Fruit fly (Drosophila melanogaster) whole organism, pupa: Measurements from ENCODE around the gene Takl2.
A peak's percentile ranks its signal among the peaks of the same experiment; 100 is the strongest.

Experiments used
- CG12605 ChIP-seq: fragments of 200-800 bp; sonication (Bioruptor generic); IDR thresholded peaks from 2 replicates; pipeline ENCODE4 v1.3.6; 2022; ENCODE audit warnings: missing biosample characterization, missing genetic modification characterization
- CG14655 ChIP-seq: fragments of 200-800 bp; sonication (Bioruptor generic); optimal IDR thresholded peaks from 3 replicates; lab custom pipeline; 2017; ENCODE audit warnings: mild to moderate bottlenecking, missing biosample characterization, missing genetic modification reagents, missing genetic modification characterization
- CG32121 ChIP-seq: fragments of 200-800 bp; sonication (Bioruptor generic); IDR thresholded peaks from 2 replicates; pipeline ENCODE4 v1.3.6; 2022; ENCODE audit warnings: missing biosample characterization, missing genetic modification characterization
- CG8159 ChIP-seq: fragments of 200-800 bp; sonication (Bioruptor generic); optimal IDR thresholded peaks from 3 replicates; lab custom pipeline; 2018; ENCODE audit warnings: missing biosample characterization, mild to moderate bottlenecking, missing genetic modification characterization, moderate library complexity
- CG8301 ChIP-seq: fragments of 200-800 bp; sonication (Bioruptor generic); optimal IDR thresholded peaks from 2 replicates; lab custom pipeline; 2018; ENCODE audit warnings: missing biosample characterization, mild to moderate bottlenecking, missing genetic modification characterization
- D1 ChIP-seq: fragments of 200-800 bp; sonication (Bioruptor generic); optimal IDR thresholded peaks from 2 replicates; lab custom pipeline; 2018; ENCODE audit warnings: missing biosample characterization, mild to moderate bottlenecking, missing genetic modification characterization, moderate library complexity
- EcR ChIP-seq: fragments of 200-800 bp; sonication (Bioruptor generic); optimal IDR thresholded peaks from 3 replicates; lab custom pipeline; 2019; ENCODE audit warnings: missing biosample characterization, missing genetic modification characterization, mild to moderate bottlenecking, moderate library complexity, missing genetic modification reagents
- Pif1A ChIP-seq: fragments of 200-800 bp; sonication (Bioruptor generic); optimal IDR thresholded peaks from 3 replicates; lab custom pipeline; 2016; ENCODE audit warnings: missing biosample characterization, missing genetic modification characterization
- Pif1B ChIP-seq: fragments of 200-800 bp; sonication (Bioruptor generic); optimal IDR thresholded peaks from 3 replicates; lab custom pipeline; 2016; ENCODE audit warnings: missing biosample characterization, missing genetic modification characterization
- Snoo ChIP-seq: fragments of 200-800 bp; sonication (Bioruptor generic); optimal IDR thresholded peaks from 3 replicates; lab custom pipeline; 2017; ENCODE audit warnings: missing biosample characterization, mild to moderate bottlenecking, missing genetic modification characterization, inconsistent platforms
- gl ChIP-seq: fragments of 200-800 bp; sonication (Bioruptor generic); optimal IDR thresholded peaks from 2 replicates; lab custom pipeline; 2018; ENCODE audit warnings: missing biosample characterization, mild to moderate bottlenecking, missing genetic modification characterization

- TF ChIP-seq CG8301, result no peak
- TF ChIP-seq Pif1B (GFP tag; lab: Kevin White, UChicago), result no peak
- no peak for TF ChIP-seq Snoo (tag; lab: Kevin White, UChicago)
- TF ChIP-seq CG14655 (GFP tag; lab: Kevin White, UChicago), result no peak
- TF ChIP-seq EcR (GFP tag; lab: Kevin White, UChicago), result no peak
- no peak for TF ChIP-seq Pif1A (GFP tag; lab: Kevin White, UChicago)
- TF ChIP-seq CG12605 (GFP tag; lab: Robert Waterston, UW), result no peak
- TF ChIP-seq CG8159 (tag; lab: Kevin White, UChicago), result no peak
- 0 out of 2 replicates have a peak, but pooled peaks have one; percentile 28 for TF ChIP-seq CG32121
- no peak for TF ChIP-seq D1 (tag; lab: Kevin White, UChicago)
- no peak for TF ChIP-seq gl
These were observed 31.9 kb downstream of the Takl2 start, which contains the start of the genes CG6972 and CCAP for dm6 chr3R:22701793-22702192.
